Worm (Caenorhabditis elegans) whole organism, late embryonic: ENCODE measurements around the gene twnk-1.

Experiments used
- C08G9.2 ChIP-seq: sonication (generic microtip); optimal IDR thresholded peaks from 2 replicates; lab custom pipeline; 2016; ENCODE audit warnings: mild to moderate bottlenecking, missing genetic modification characterization, moderate library complexity, missing compliant biosample characterization
- C38D4.7 ChIP-seq: fragments of 200-800 bp; sonication (Bioruptor generic); optimal IDR thresholded peaks from 2 replicates; lab custom pipeline; 2018; ENCODE audit warnings: mild to moderate bottlenecking, missing genetic modification characterization, moderate library complexity, missing compliant biosample characterization
- F13H6.1 ChIP-seq: sonication (generic microtip); optimal IDR thresholded peaks from 2 replicates; lab custom pipeline; 2016; ENCODE audit warnings: missing genetic modification characterization, missing compliant biosample characterization
- K09A11.1 ChIP-seq: sonication (generic microtip); optimal IDR thresholded peaks from 2 replicates; lab custom pipeline; 2017; ENCODE audit warnings: antibody characterized with exemption, mild to moderate bottlenecking, missing genetic modification characterization, missing compliant biosample characterization; ENCODE audit not compliant: insufficient read depth
- T23F11.4 ChIP-seq: fragments of 200-800 bp; sonication (Bioruptor generic); optimal IDR thresholded peaks from 2 replicates; lab custom pipeline; 2018; ENCODE audit warnings: mild to moderate bottlenecking, missing genetic modification characterization, missing compliant biosample characterization
- Y22D7AL.16 ChIP-seq: sonication (generic microtip); optimal IDR thresholded peaks from 2 replicates; lab custom pipeline; 2016; ENCODE audit warnings: missing genetic modification characterization, missing compliant biosample characterization
- ama-1 ChIP-seq: fragments of 150-350 bp; optimal IDR thresholded peaks from 2 replicates; lab custom pipeline; 2014
- ceh-14 ChIP-seq: sonication (generic microtip); optimal IDR thresholded peaks from 2 replicates; lab custom pipeline; 2016; ENCODE audit warnings: missing genotype, missing genetic modification characterization, missing compliant biosample characterization
- ceh-18 ChIP-seq: sonication (generic microtip); optimal IDR thresholded peaks from 2 replicates; lab custom pipeline; 2016; ENCODE audit warnings: missing genetic modification characterization, missing compliant biosample characterization
- ceh-22 ChIP-seq: sonication (generic microtip); optimal IDR thresholded peaks from 2 replicates; lab custom pipeline; 2017; ENCODE audit warnings: missing biosample characterization, missing genetic modification characterization
- ceh-24 ChIP-seq: sonication (generic microtip); optimal IDR thresholded peaks from 2 replicates; lab custom pipeline; 2016; ENCODE audit warnings: mild to moderate bottlenecking, missing genetic modification characterization, missing compliant biosample characterization
- ceh-30 ChIP-seq: fragments of 150-350 bp; optimal IDR thresholded peaks from 2 replicates; lab custom pipeline; 2014; ENCODE audit warnings: missing biosample characterization, missing genetic modification characterization
- ceh-34 ChIP-seq: sonication (generic microtip); optimal IDR thresholded peaks from 2 replicates; lab custom pipeline; 2016; ENCODE audit warnings: mild to moderate bottlenecking, missing genetic modification characterization, missing compliant biosample characterization
- ceh-48 ChIP-seq: sonication (generic microtip); optimal IDR thresholded peaks from 2 replicates; lab custom pipeline; 2016; ENCODE audit warnings: missing genetic modification characterization, inconsistent platforms, missing compliant biosample characterization
- dve-1 ChIP-seq: sonication (generic microtip); optimal IDR thresholded peaks from 2 replicates; lab custom pipeline; 2017; ENCODE audit warnings: antibody characterized with exemption, mild to moderate bottlenecking, missing genetic modification characterization, missing compliant biosample characterization
- elt-2 ChIP-seq: sonication (generic microtip); optimal IDR thresholded peaks from 2 replicates; lab custom pipeline; 2016; ENCODE audit warnings: missing genetic modification reagents, missing genetic modification characterization, missing compliant biosample characterization
- elt-4 ChIP-seq: sonication (generic microtip); optimal IDR thresholded peaks from 2 replicates; lab custom pipeline; 2016; ENCODE audit warnings: missing genetic modification characterization, missing compliant biosample characterization
- ets-4 ChIP-seq: sonication (generic microtip); optimal IDR thresholded peaks from 2 replicates; lab custom pipeline; 2016; ENCODE audit warnings: missing genetic modification characterization, missing compliant biosample characterization
- eyg-1 ChIP-seq: sonication (generic microtip); optimal IDR thresholded peaks from 2 replicates; lab custom pipeline; 2016; ENCODE audit warnings: missing genotype, missing genetic modification characterization, missing compliant biosample characterization
- fkh-6 ChIP-seq: sonication (generic microtip); optimal IDR thresholded peaks from 2 replicates; lab custom pipeline; 2016; ENCODE audit warnings: missing genetic modification characterization, missing compliant biosample characterization
- gmeb-2 ChIP-seq: sonication (generic microtip); optimal IDR thresholded peaks from 2 replicates; lab custom pipeline; 2016; ENCODE audit warnings: missing genetic modification characterization, inconsistent platforms, missing compliant biosample characterization
- hlh-8 ChIP-seq: sonication (generic microtip); optimal IDR thresholded peaks from 2 replicates; lab custom pipeline; 2016; ENCODE audit warnings: missing genotype, missing genetic modification characterization, missing compliant biosample characterization
- npax-4 ChIP-seq: sonication (generic microtip); optimal IDR thresholded peaks from 2 replicates; lab custom pipeline; 2016; ENCODE audit warnings: missing genetic modification characterization, missing compliant biosample characterization
- odd-2 ChIP-seq: sonication (generic microtip); optimal IDR thresholded peaks from 2 replicates; lab custom pipeline; 2017; ENCODE audit warnings: antibody characterized with exemption, mild to moderate bottlenecking, missing genetic modification characterization, missing compliant biosample characterization
- pag-3 ChIP-seq: sonication (generic microtip); optimal IDR thresholded peaks from 2 replicates; lab custom pipeline; 2016; ENCODE audit warnings: missing compliant biosample characterization, missing genetic modification characterization, borderline replicate concordance
- pax-1 ChIP-seq: fragments of 150-350 bp; optimal IDR thresholded peaks from 2 replicates; lab custom pipeline; 2014; ENCODE audit warnings: missing biosample characterization, missing genetic modification characterization
- pha-2 ChIP-seq: sonication (generic microtip); optimal IDR thresholded peaks from 2 replicates; lab custom pipeline; 2017; ENCODE audit warnings: mild to moderate bottlenecking, missing genetic modification characterization, missing compliant biosample characterization
- pqm-1 ChIP-seq: sonication (generic microtip); optimal IDR thresholded peaks from 2 replicates; lab custom pipeline; 2016; ENCODE audit warnings: missing genetic modification characterization, missing compliant biosample characterization
- sdc-2 ChIP-seq: sonication (generic microtip); optimal IDR thresholded peaks from 2 replicates; lab custom pipeline; 2016; ENCODE audit warnings: missing genotype, missing genetic modification characterization, missing compliant biosample characterization
- sox-2 ChIP-seq: fragments of 200-800 bp; sonication (Bioruptor generic); IDR thresholded peaks from 2 replicates; pipeline ENCODE4 v1.3.6; 2022; ENCODE audit warnings: missing genetic modification reagents, missing genetic modification characterization, missing compliant biosample characterization
- ttx-3 ChIP-seq: sonication (generic microtip); optimal IDR thresholded peaks from 2 replicates; lab custom pipeline; 2016; ENCODE audit warnings: missing genetic modification reagents, missing genetic modification characterization, missing compliant biosample characterization
- unc-55 ChIP-seq: sonication (generic microtip); optimal IDR thresholded peaks from 2 replicates; lab custom pipeline; 2017; ENCODE audit warnings: missing biosample characterization, missing genetic modification reagents, missing genetic modification characterization
- zip-5 ChIP-seq: sonication (generic microtip); optimal IDR thresholded peaks from 2 replicates; lab custom pipeline; 2016; ENCODE audit warnings: missing genetic modification characterization, missing compliant biosample characterization

twnk-1 gene

DNA sequence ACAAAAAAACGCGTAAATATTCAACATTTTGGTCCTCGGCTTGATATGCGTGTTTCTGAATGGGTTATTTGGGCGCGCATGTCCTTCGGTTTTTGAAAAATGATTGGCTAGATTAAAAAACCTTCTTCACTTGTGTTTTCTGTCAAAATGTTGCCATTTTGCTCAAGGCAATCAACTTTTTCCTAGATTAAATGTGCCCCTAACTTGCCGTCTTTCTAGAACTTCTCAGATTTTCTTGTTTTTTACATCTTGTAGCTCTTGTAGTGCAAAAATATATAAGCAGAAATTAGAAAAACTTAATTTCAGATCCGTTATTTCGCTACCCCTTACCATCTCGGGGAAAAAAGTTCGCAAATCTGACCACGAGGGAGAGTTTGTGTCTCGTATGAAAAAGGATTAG, 30.8 kb downstream of the twnk-1 start, which contains the start of gene hbl-1:
Gene hbl-1 (plus strand): TSS at position 301 of the 400 bp plus-strand sequence.
- TF ChIP-seq eyg-1 (tag; lab: Kevin White, UChicago) (no peak), F13H6.1 (tag; lab: Kevin White, UChicago) (no peak), C08G9.2 (tag; lab: Kevin White, UChicago) (no peak), fkh-6 (tag; lab: Kevin White, UChicago) (no peak), Y22D7AL.16 (no peak), ceh-14 (tag; lab: Kevin White, UChicago) (no peak), pag-3 (tag; lab: Kevin White, UChicago) (no peak), ceh-34 (tag; lab: Kevin White, UChicago) (no peak)

DNA sequence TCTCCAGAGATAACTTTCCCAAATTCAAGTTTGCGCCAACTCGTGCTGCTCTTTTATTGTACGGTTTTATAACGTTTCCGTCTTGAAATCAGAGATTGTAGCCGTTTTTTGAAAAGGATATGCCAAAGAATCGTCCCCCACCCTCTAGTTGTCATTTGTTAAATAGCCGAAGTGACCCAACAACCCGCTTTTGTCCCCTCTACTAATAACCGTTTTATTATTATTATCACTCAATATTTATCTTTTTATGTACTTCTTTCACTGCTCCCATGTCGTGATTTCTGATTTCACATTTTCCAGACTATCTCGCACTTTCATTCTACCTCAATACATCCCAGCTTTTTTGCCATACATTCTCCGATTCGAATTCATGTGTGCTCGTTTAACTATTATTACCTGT, 36.0 kb downstream of the twnk-1 start:
- no peak for TF ChIP-seq ceh-48
- no peak for TF ChIP-seq hlh-8 (tag; lab: Kevin White, UChicago)
- no peak for TF ChIP-seq pag-3 (tag; lab: Kevin White, UChicago)
- TF ChIP-seq elt-2 (tag; lab: Kevin White, UChicago) = peak; percentile 2
- TF ChIP-seq pax-1 (tag; lab: Kevin White, UChicago) = no peak
- no peak for TF ChIP-seq sdc-2 (tag; lab: Kevin White, UChicago)

DNA sequence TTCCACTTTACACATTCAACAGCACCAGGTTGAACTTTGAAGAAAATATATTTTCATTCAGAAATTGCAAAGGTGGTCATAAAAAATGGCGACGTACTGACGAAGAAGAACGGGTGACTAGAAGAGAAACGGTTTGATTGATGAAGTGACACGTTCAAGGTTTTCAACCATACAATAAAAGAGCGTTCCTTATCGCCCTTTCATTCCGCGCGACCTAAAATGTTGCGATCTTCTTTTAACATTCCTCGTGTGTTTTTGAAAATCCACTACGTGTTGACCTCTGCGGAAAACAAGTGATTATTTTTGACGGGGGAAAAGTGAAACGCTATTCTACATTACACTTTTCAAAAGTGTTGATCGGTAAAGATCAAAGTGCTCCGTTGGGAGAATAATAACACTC, 37.1 kb downstream of the twnk-1 start:
- TF ChIP-seq ttx-3 (tag; lab: Kevin White, UChicago) = no peak
- TF ChIP-seq unc-55 (GFP tag; lab: Kevin White, UChicago) = peak; percentile 17
- peak; percentile 15 for TF ChIP-seq ama-1 (lab: Kevin White, UChicago)

DNA sequence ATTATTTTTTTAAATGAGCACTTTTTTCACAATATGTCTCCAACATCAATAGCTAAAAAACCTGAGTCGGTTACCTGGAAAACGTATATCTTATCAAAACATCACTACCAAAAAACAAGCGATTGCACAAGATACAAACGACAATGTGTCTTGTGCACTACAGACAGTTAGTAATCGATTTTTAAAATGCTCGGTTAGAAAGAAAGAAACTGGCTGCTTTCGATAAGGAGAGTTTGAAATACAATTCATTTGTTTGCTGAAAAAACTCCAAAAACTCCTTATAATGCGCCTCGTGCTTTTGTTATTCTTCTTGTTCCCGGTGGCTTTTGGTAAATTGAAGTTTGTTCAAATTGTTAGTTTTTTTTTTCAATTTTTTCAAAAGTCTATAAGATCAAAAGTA, 38.2 kb downstream of the twnk-1 start, which contains the start of gene acp-5:
Gene acp-5 (plus strand): TSS at position 261 of the 400 bp plus-strand sequence.
- no peak for TF ChIP-seq K09A11.1

DNA sequence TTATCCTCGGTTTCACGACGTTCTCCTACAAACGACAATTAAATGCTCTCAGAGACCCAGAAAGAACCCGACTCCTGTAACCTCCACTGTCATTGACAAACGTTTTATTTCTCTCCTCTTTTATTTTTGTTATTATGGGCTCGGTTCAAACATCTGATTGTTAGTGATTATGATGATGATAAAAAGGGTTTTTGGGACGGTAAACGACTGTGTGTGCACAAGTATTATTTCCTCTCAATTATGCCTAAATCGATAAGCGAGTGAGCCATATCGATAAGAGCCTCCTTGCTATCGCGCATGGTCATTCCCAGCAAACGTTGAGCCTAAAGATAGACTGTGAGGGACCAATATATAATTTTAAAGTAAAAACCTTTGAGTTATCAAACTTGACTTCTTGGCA, 40.8 kb downstream of the twnk-1 start:
- TF ChIP-seq elt-2 (tag; lab: Kevin White, UChicago) = peak; percentile 87
- no peak for TF ChIP-seq ceh-18 (tag; lab: Kevin White, UChicago)

DNA sequence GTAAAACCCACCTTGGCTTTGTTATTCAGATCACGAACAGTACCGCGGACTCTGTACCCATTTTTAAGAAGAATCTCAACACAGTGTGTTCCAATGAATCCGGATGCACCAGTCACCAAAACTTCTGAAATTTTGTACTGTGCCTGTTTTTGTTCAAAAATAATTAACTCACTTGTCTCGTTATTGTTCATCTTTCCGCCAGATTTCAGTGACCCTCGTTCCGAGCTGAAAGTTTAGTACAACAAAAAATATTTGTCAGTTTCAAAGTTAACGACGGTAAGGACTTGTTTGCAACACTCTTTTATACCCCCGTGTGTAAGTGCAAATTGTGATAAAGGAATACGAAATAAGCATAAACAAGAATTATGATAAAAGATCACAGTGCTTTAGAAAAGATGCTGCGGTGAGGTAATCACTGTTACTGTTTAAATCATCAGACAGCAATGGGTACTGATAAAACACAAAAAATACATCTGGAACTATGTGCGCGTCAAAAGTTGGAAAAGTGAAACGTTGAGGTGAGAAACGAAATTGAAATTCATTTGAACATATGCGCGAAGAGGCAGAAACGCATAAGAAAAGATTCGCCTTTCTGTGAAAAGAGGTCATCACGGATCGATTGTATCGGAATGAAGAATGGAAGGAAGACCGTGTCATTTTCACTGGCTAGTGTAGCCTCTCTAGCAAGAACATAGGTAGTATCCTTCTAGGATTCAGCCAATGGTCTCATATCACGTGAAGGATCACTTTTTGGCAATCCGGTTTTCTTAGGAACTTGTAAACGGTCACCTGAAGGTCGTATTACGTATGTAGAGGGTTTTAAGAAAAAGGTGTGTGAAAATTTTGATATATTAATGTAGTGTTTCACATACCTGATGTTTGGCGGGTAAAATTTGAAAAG, 43.8 kb downstream of the twnk-1 start, which contains the start of gene F13D11.4:
Gene F13D11.4 (minus strand): TSS at position 225 of the 901 bp plus-strand sequence.
- TF ChIP-seq ceh-22 (tag; lab: Kevin White, UChicago) (no peak), ets-4 (tag; lab: Kevin White, UChicago) (no peak), ceh-30 (tag; lab: Kevin White, UChicago) (no peak), npax-4 (no peak), zip-5 (tag; lab: Kevin White, UChicago) (no peak), fkh-6 (tag; lab: Kevin White, UChicago) (no peak), elt-4 (no peak), F13H6.1 (tag; lab: Kevin White, UChicago) (no peak), dve-1 (tag; lab: Kevin White, UChicago) (no peak), gmeb-2 (tag; lab: Kevin White, UChicago) (no peak), sox-2 (GFP tag; lab: Robert Waterston, UW) (no peak)

DNA sequence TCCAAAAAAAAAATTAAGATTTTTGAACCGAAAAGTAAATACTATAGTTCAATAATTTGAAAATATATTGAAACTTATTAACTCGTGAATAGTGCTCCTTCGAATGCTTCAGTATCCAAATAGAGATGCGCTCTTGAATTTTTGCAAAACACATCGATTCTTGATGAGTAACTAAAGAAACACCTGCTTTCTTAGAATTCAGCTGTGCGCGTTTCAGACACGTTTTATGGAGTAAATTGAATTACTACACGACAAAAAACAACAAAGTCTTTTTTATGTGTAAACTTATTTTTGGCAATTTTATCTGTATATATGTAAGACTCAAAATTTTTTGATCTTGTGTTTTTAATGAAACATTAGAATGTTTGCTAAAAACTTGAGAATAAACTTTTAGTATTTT, 45.5 kb downstream of the twnk-1 start:
- no peak for TF ChIP-seq C38D4.7 (GFP tag; lab: Kevin White, UChicago)
- TF ChIP-seq odd-2 (tag; lab: Kevin White, UChicago) = no peak
- no peak for TF ChIP-seq ceh-24 (tag; lab: Kevin White, UChicago)
- TF ChIP-seq ceh-22 (tag; lab: Kevin White, UChicago) = no peak
- TF ChIP-seq T23F11.4 (GFP tag; lab: Kevin White, UChicago) = no peak
- TF ChIP-seq pqm-1 (tag; lab: Kevin White, UChicago) = no peak
- no peak for TF ChIP-seq npax-4
- no peak for TF ChIP-seq elt-4
- no peak for TF ChIP-seq pha-2 (tag; lab: Kevin White, UChicago)
